Fruit fly (Drosophila melanogaster) whole organism, larva: Measurements from ENCODE around the gene CG9806.
"Not testable (repeated sequence)": the region's sequence is repeated elsewhere in the genome, so short reads cannot be mapped to it uniquely, and the experiment has no call there.

Source experiments
- noc ChIP-seq: fragments of 200-800 bp; sonication (Bioruptor generic); optimal IDR thresholded peaks from 3 replicates; lab custom pipeline; 2019; ENCODE audit warnings: missing biosample characterization, mild to moderate bottlenecking, missing genetic modification characterization, moderate library complexity

The CG9806 gene

dm6 chrX:10627062-10627756 is at the start of gene CG9806, which contains the start of gene X11Lbeta:
CG9806 (minus strand) TSS chrX:10627112.
X11Lbeta (plus strand) TSS chrX:10627737.
- no peak for TF ChIP-seq noc

dm6 chrX:10673366-10673765 is 46.5 kb upstream of the CG9806 start, which contains the start of gene CG12637:
CG12637 (minus strand) TSS chrX:10673466.
- TF ChIP-seq noc: no peak

dm6 chrX:10661743-10662142 is 34.8 kb upstream of the CG9806 start, which contains the start of gene Rab9E:
Rab9E (minus strand) TSS chrX:10661843.
- TF ChIP-seq noc: not testable (repeated sequence)

- TF ChIP-seq noc: no peak
These were observed 30.5 kb upstream of the CG9806 start, which contains the start of gene CG2111 for dm6 chrX:10657380-10657779. CG2111 (plus strand) TSS chrX:10657680.

- no peak for TF ChIP-seq noc
These were observed 29.3 kb upstream of the CG9806 start for dm6 chrX:10656216-10656615.

- no peak for TF ChIP-seq noc
These were observed 15.4 kb upstream of the CG9806 start for dm6 chrX:10642233-10642751.

- TF ChIP-seq noc: peak; percentile 15
These were observed 2.0 kb upstream of the CG9806 start for dm6 chrX:10628874-10629273.

- TF ChIP-seq noc: not testable (repeated sequence)
These were observed 3.8 kb downstream of the CG9806 start, which contains the start of gene Rab9Db for dm6 chrX:10623125-10623524. Rab9Db (minus strand) TSS chrX:10623225.

- TF ChIP-seq noc: no peak
These were observed 5.5 kb downstream of the CG9806 start for dm6 chrX:10621202-10621990.

dm6 chrX:10620144-10621005 is 6.5 kb downstream of the CG9806 start, which contains the start of gene CG43347:
CG43347 (minus strand) TSS chrX:10620190.
- TF ChIP-seq noc: no peak

dm6 chrX:10618491-10618890 is 8.4 kb downstream of the CG9806 start:
- no peak for TF ChIP-seq noc

dm6 chrX:10615215-10615614 is 11.7 kb downstream of the CG9806 start:
- TF ChIP-seq noc: no peak

- TF ChIP-seq noc: no peak
These were observed 13.3 kb downstream of the CG9806 start for dm6 chrX:10613568-10613967.

- TF ChIP-seq noc: no peak
These were observed 19.3 kb downstream of the CG9806 start for dm6 chrX:10607629-10608028.

dm6 chrX:10606889-10607478 is 19.9 kb downstream of the CG9806 start:
- TF ChIP-seq noc: no peak
